Fruit fly (Drosophila melanogaster): ENCODE measurements around the gene atms.
A peak's percentile ranks its signal among the peaks of the same experiment; 100 is the strongest.

Gene atms

DNA sequence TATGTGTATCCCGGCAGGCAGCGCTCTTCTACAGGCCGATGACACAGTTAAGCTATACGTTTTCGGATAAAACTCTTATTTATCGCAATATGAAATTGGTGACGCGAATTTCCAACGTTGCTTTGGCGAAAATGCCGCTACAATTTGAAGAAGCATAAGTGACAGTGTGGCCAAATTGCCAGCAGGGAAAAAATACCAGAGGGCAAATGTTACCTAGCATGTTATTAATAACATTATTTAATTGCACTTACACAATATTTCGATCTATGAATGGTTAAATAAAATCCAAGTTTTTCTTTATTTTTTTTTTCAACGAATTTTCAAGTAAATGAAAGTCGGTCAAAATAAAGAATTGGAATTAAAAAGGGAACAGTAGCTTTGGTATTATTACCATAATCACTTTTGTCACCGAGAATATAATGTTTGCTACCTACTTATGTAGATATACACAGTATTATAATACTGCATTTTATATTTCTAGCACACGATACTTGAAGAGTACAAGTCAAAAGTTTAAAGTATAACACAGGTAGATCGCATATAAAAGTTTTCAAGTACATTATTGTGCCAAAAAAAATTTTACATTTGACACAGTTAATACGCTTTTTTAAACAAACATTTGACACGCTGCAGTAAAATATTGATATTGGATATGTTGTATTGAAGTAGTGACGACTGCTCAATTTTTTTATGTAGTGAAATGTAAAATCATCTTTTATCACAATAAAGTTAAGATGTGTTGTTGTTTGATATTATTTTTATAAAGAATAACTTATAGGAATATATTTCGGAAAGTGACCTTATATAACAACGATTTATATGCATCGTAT lies 732 bp upstream of the atms start, which contains the start of gene tacc (continued):
- TF ChIP-seq Lhr (GFP tag; optimal IDR thresholded peaks at IDR 0.05), result peak; percentile 35
- peak; percentile 38 for TF ChIP-seq CG14710 (tag; optimal IDR thresholded peaks at IDR 0.05)
- no peak for TF ChIP-seq unpg (GFP tag; optimal IDR thresholded peaks at IDR 0.05)
- no peak for TF ChIP-seq HHEX (GFP tag; optimal IDR thresholded peaks at IDR 0.05)
- TF ChIP-seq CG3726 (GFP tag; IDR thresholded peaks at IDR 0.05), result no peak
- peak; percentile 3 for TF ChIP-seq Sry-δ (GFP tag; optimal IDR thresholded peaks at IDR 0.05)
- TF ChIP-seq MBD-R2 (GFP tag; IDR thresholded peaks at IDR 0.05), result peak; percentile 23; the same call in 1 of the 2 replicates
- no peak for TF ChIP-seq wek (GFP tag; optimal IDR thresholded peaks at IDR 0.05)
- TF ChIP-seq CG17912 (GFP tag; optimal IDR thresholded peaks at IDR 0.05), result no peak
- peak; percentile 45 for TF ChIP-seq pzg (GFP tag; optimal IDR thresholded peaks at IDR 0.05)
- no peak for TF ChIP-seq Dfd (GFP tag; optimal IDR thresholded peaks at IDR 0.05)
- no peak for TF ChIP-seq CG43689 (GFP tag; IDR thresholded peaks at IDR 0.05)
- TF ChIP-seq CG8281 (tag; optimal IDR thresholded peaks at IDR 0.05), result peak; percentile 99
- TF ChIP-seq Poxn (GFP tag; IDR thresholded peaks at IDR 0.05), result no peak
- TF ChIP-seq CG11247 (GFP tag; IDR thresholded peaks at IDR 0.05), result no peak
- TF ChIP-seq pnt (GFP tag; optimal IDR thresholded peaks at IDR 0.05), result no peak
- TF ChIP-seq CG42726 (GFP tag; IDR thresholded peaks at IDR 0.05; ENCODE audit: partially characterized antibody), result 0 out of 2 replicates have a peak, but pooled peaks have one; percentile 14
- peak; percentile 23 for TF ChIP-seq Myb (GFP tag; optimal IDR thresholded peaks at IDR 0.05)
- TF ChIP-seq HLH3B (GFP tag; IDR thresholded peaks at IDR 0.05), result no peak
- TF ChIP-seq Dp (GFP tag; optimal IDR thresholded peaks at IDR 0.05), result peak; percentile 79
- TF ChIP-seq CG17361 (GFP tag; IDR thresholded peaks at IDR 0.05), result peak; percentile 40; the same call in 2 of the 3 replicates
- TF ChIP-seq Nf-YC (tag; optimal IDR thresholded peaks at IDR 0.05), result no peak
- TF ChIP-seq MESR4 (GFP tag; optimal IDR thresholded peaks at IDR 0.05), result peak; percentile 29
- no peak for TF ChIP-seq Dad (GFP tag; optimal IDR thresholded peaks at IDR 0.05)
- TF ChIP-seq E2f2 (GFP tag; IDR thresholded peaks at IDR 0.05), result peak; percentile 84
- TF ChIP-seq sna (GFP tag; IDR thresholded peaks at IDR 0.05; ENCODE audit: partially characterized antibody), result no peak
- TF ChIP-seq z (GFP tag; IDR thresholded peaks at IDR 0.05), result no peak
- TF ChIP-seq CG9437 (GFP tag; optimal IDR thresholded peaks at IDR 0.05), result no peak
- TF ChIP-seq abd-A (tag; optimal IDR thresholded peaks at IDR 0.05), result peak; percentile 45
- peak; percentile 47 for TF ChIP-seq stwl (tag; optimal IDR thresholded peaks at IDR 0.05)
- no peak for TF ChIP-seq CG14014 (GFP tag; IDR thresholded peaks at IDR 0.05)
- peak; percentile 8 for TF ChIP-seq trem (tag; optimal IDR thresholded peaks at IDR 0.05)
- TF ChIP-seq en (GFP tag; optimal IDR thresholded peaks at IDR 0.05), result no peak
- TF ChIP-seq Ssrp (tag; optimal IDR thresholded peaks at IDR 0.05), result no peak
- peak; percentile 28 for TF ChIP-seq CG12659 (GFP tag; optimal IDR thresholded peaks at IDR 0.05)
- no peak for TF ChIP-seq pan (optimal IDR thresholded peaks at IDR 0.05)
- TF ChIP-seq pan (GFP tag; optimal IDR thresholded peaks at IDR 0.05 in 1 of 2, IDR thresholded peaks at IDR 0.05 in 1 of 2), result no peak
- no peak for TF ChIP-seq CG10209 (GFP tag; optimal IDR thresholded peaks at IDR 0.05)
- no peak for TF ChIP-seq CG9609 (GFP tag; optimal IDR thresholded peaks at IDR 0.05)
- TF ChIP-seq CG2678 (tag; optimal IDR thresholded peaks at IDR 0.05), result no peak
- no peak for TF ChIP-seq da (GFP tag; optimal IDR thresholded peaks at IDR 0.05)
- no peak for TF ChIP-seq CG2712 (tag; optimal IDR thresholded peaks at IDR 0.05)
- no peak for TF ChIP-seq Aef1 (GFP tag; IDR thresholded peaks at IDR 0.05)
- TF ChIP-seq lbe (GFP tag; optimal IDR thresholded peaks at IDR 0.05), result no peak
- no peak for TF ChIP-seq Optix (GFP tag; IDR thresholded peaks at IDR 0.05)
- peak; percentile 40 for TF ChIP-seq Meics (GFP tag; optimal IDR thresholded peaks at IDR 0.05)
- no peak for TF ChIP-seq CG14860 (GFP tag; IDR thresholded peaks at IDR 0.05; ENCODE audit: partially characterized antibody)
- TF ChIP-seq CG11085 (GFP tag; IDR thresholded peaks at IDR 0.05), result no peak
- TF ChIP-seq bcd (GFP tag; optimal IDR thresholded peaks at IDR 0.05), result no peak
